Worm (Caenorhabditis elegans) whole organism, early embryonic: ENCODE data around the gene wrm-1.

ENCODE experiments used
- flt-1 ChIP-seq: fragments of 200-800 bp; sonication (Bioruptor generic); IDR thresholded peaks from 2 replicates; pipeline ENCODE4 v1.3.6; 2022; ENCODE audit warnings: missing genetic modification characterization, missing compliant biosample characterization
- tbx-37 ChIP-seq: fragments of 200-800 bp; sonication (Bioruptor generic); conservative IDR thresholded peaks from 2 replicates; pipeline ENCODE4 v1.3.6; 2022; ENCODE audit warnings: missing genetic modification reagents, missing genetic modification characterization, missing compliant biosample characterization
- tra-4 ChIP-seq: sonication (generic microtip); optimal IDR thresholded peaks from 2 replicates; lab custom pipeline; 2017; ENCODE audit warnings: missing genetic modification characterization, missing compliant biosample characterization

ce11 chrIII:5719105-5719831 is 3.4 kb upstream of the wrm-1 start:
- TF ChIP-seq flt-1 (GFP tag; lab: Robert Waterston, UW): no peak
- TF ChIP-seq tra-4 (tag; lab: Kevin White, UChicago): no peak
- TF ChIP-seq tbx-37 (GFP tag; lab: Robert Waterston, UW): no peak
